Fruit fly (Drosophila melanogaster) S2 (cell line): Measurements from ENCODE around the gene Sbf.

ENCODE experiments used
- CG8478 ChIP-seq: fragments of >200 bp; optimal IDR thresholded peaks from 2 replicates; lab custom pipeline; 2018
- CTCF ChIP-seq, 2 experiments: fragments of >200 bp; optimal IDR thresholded peaks; 2 replicates each; lab custom pipeline; 2018

Gene Sbf

DNA sequence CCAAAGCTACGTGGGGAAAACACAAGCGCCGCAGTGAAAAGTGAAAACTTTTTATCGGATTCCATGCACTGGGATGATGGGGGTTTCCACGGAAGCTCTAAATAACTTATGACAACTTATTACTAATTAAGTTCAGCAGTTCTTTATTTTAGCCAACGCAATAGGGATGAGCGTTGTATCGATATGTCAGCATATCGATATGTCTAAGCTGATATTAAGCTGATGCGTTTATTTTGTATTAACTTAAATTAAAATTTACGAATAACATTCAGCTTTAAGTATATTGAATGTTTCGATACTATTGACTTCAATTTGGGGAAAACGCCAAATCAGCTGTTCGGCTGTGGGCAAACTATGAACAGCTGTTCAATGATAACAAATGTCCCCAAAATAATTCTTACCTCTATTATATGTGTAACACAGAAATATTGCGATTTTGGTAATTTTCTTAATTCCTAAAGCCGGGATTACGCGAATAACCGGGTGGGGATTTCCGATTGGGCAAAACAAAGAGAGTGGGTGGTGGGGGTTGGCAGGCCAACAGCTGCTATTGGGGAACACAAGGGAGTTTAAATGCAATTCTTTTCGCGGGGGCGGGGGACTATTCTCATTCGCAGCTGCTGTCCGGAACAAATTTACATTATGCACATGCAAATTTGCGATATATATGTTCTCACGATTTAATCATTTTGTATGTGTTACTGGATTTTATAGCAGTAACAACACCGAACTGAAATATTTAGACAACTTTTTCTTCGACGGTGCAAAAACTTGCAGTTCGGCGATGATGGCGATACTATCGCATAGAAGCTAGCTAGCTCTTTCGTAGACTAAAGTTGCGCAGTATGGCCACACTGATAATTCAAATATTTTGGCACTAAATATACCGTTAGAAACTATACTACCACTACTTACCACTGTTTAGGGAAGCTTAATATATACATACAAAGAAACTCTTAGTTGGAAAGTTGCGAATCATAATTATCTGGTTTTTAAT lies 47.2 kb downstream of the Sbf start, which contains the start of gene CG6923:
Gene CG6923, minus strand, starts transcription at position 733 of the 997 bp plus-strand sequence.
- TF ChIP-seq CG8478 (lab: Kevin White, UChicago), result no peak
- TF ChIP-seq CTCF (optimal IDR thresholded peaks at IDR 0.05; lab: Kevin White, UChicago), result no peak

dm6 chr3R:11741730-11742203 lies 55.0 kb downstream of the Sbf start, which contains the start of the genes Blm and CG14722:
Blm (minus strand) TSS chr3R:11741783.
CG14722 (plus strand) TSS chr3R:11741890.
- TF ChIP-seq CG8478 (lab: Kevin White, UChicago), result no peak
- TF ChIP-seq CTCF (optimal IDR thresholded peaks at IDR 0.05; lab: Kevin White, UChicago), result no peak
